Fruit fly (Drosophila melanogaster) whole organism, embryonic: ENCODE data around the gene NijC.

Experiments
- Atf3 ChIP-seq: fragments of 200-800 bp; sonication (Bioruptor generic); optimal IDR thresholded peaks from 3 replicates; lab custom pipeline; 2016; ENCODE audit warnings: missing biosample characterization, missing genetic modification characterization
- CG10431 ChIP-seq: fragments of 200-800 bp; sonication (Bioruptor generic); optimal IDR thresholded peaks from 3 replicates; lab custom pipeline; 2018; ENCODE audit warnings: missing biosample characterization, mild to moderate bottlenecking, missing genetic modification characterization
- CG10462 ChIP-seq: fragments of 200-800 bp; sonication (Bioruptor generic); optimal IDR thresholded peaks from 2 replicates; lab custom pipeline; 2016; ENCODE audit warnings: missing biosample characterization, missing genetic modification characterization
- CG10654 ChIP-seq: fragments of 200-800 bp; sonication (Bioruptor generic); optimal IDR thresholded peaks from 2 replicates; lab custom pipeline; 2016; ENCODE audit warnings: missing biosample characterization, missing genetic modification characterization
- CG11247 ChIP-seq: fragments of 200-800 bp; sonication (Bioruptor generic); IDR thresholded peaks from 2 replicates; pipeline ENCODE4 v1.3.6; 2022; ENCODE audit warnings: missing biosample characterization, missing genetic modification characterization
- CG12659 ChIP-seq: fragments of 200-800 bp; sonication (Bioruptor generic); optimal IDR thresholded peaks from 3 replicates; lab custom pipeline; 2017; ENCODE audit warnings: mild to moderate bottlenecking, missing biosample characterization, missing genetic modification reagents, missing genetic modification characterization
- CG13287 ChIP-seq: fragments of 200-800 bp; sonication (Bioruptor generic); IDR thresholded peaks from 2 replicates; pipeline ENCODE4 v1.3.6; 2022; ENCODE audit warnings: missing biosample characterization, missing genetic modification characterization; ENCODE audit not compliant: partially characterized antibody
- CG15479 ChIP-seq: fragments of 200-800 bp; sonication (Bioruptor generic); optimal IDR thresholded peaks from 3 replicates; lab custom pipeline; 2019; ENCODE audit warnings: missing biosample characterization, mild to moderate bottlenecking, missing genetic modification characterization, moderate library complexity
- CG15601 ChIP-seq: fragments of 200-800 bp; sonication (Bioruptor generic); optimal IDR thresholded peaks from 3 replicates; lab custom pipeline; 2019; ENCODE audit warnings: missing biosample characterization, mild to moderate bottlenecking, missing genetic modification characterization, moderate library complexity
- CG2116 ChIP-seq: fragments of 200-800 bp; sonication (Bioruptor generic); optimal IDR thresholded peaks from 3 replicates; lab custom pipeline; 2018; ENCODE audit warnings: missing biosample characterization, mild to moderate bottlenecking, missing genetic modification characterization
- CG2120 ChIP-seq: fragments of 200-800 bp; sonication (Bioruptor generic); optimal IDR thresholded peaks from 3 replicates; lab custom pipeline; 2016; ENCODE audit warnings: missing biosample characterization, missing genetic modification characterization
- CG2202 ChIP-seq: fragments of 200-800 bp; sonication (Bioruptor generic); optimal IDR thresholded peaks from 2 replicates; lab custom pipeline; 2018; ENCODE audit warnings: missing biosample characterization, mild to moderate bottlenecking, missing genetic modification characterization
- CG30020 ChIP-seq: fragments of 200-800 bp; optimal IDR thresholded peaks from 2 replicates; lab custom pipeline; 2019; ENCODE audit warnings: missing biosample characterization, mild to moderate bottlenecking, missing genetic modification characterization, moderate library complexity
- CG3407 ChIP-seq: fragments of 200-800 bp; sonication (Bioruptor generic); optimal IDR thresholded peaks from 2 replicates; lab custom pipeline; 2018; ENCODE audit warnings: missing biosample characterization, mild to moderate bottlenecking, missing genetic modification characterization
- CG3847 ChIP-seq: fragments of 200-800 bp; sonication (Bioruptor generic); IDR thresholded peaks from 2 replicates; pipeline ENCODE4 v1.3.6; 2022; ENCODE audit warnings: missing biosample characterization, missing genetic modification characterization
- CG42726 ChIP-seq: fragments of 200-800 bp; sonication (Bioruptor generic); IDR thresholded peaks from 2 replicates; pipeline ENCODE4 v1.3.6; 2022; ENCODE audit warnings: missing biosample characterization, missing genetic modification characterization; ENCODE audit not compliant: partially characterized antibody
- CG4424 ChIP-seq: fragments of 200-800 bp; sonication (Bioruptor generic); optimal IDR thresholded peaks from 3 replicates; lab custom pipeline; 2016; ENCODE audit warnings: missing biosample characterization, missing genetic modification characterization
- CG9797 ChIP-seq: fragments of 200-800 bp; sonication (Bioruptor generic); optimal IDR thresholded peaks from 3 replicates; lab custom pipeline; 2018; ENCODE audit warnings: missing biosample characterization, mild to moderate bottlenecking, missing genetic modification characterization
- CoRest ChIP-seq: fragments of 200-800 bp; sonication (Bioruptor generic); optimal IDR thresholded peaks from 3 replicates; lab custom pipeline; 2018; ENCODE audit warnings: missing biosample characterization, mild to moderate bottlenecking, missing genetic modification characterization, moderate library complexity
- Eip74EF ChIP-seq, 2 experiments: fragments of 200-800 bp in 1 of 2; fragments of >200 bp in 1 of 2; sonication (Bioruptor generic) in 1 of 2; optimal IDR thresholded peaks; 2 replicates each; lab custom pipeline; 2017 to 2019; ENCODE audit warnings: missing biosample characterization in 2 of 2, missing genetic modification characterization in 2 of 2, mild to moderate bottlenecking in 1 of 2, moderate library complexity in 1 of 2
- MESR4 ChIP-seq: fragments of 200-800 bp; sonication (Bioruptor generic); optimal IDR thresholded peaks from 2 replicates; lab custom pipeline; 2018; ENCODE audit warnings: missing biosample characterization, mild to moderate bottlenecking, missing genetic modification characterization, moderate library complexity
- Med ChIP-seq: fragments of 200-800 bp; sonication (Bioruptor generic); peaks from one replicate; lab custom pipeline; 2016; ENCODE audit warnings: missing biosample characterization, missing genetic modification characterization, mild to moderate bottlenecking, inconsistent platforms, moderate library complexity
- Pdp1 ChIP-seq, 2 experiments: fragments of 200-800 bp; sonication (Bioruptor generic); optimal IDR thresholded peaks; 3 replicates each; lab custom pipeline; 2016; ENCODE audit warnings: missing biosample characterization in 2 of 2, missing genetic modification characterization in 2 of 2, mild to moderate bottlenecking in 1 of 2, moderate library complexity in 1 of 2
- Rx ChIP-seq: fragments of 200-800 bp; sonication (Bioruptor generic); IDR thresholded peaks from 2 replicates; pipeline ENCODE4 v1.3.6; 2022; ENCODE audit warnings: missing biosample characterization, missing genetic modification characterization
- Trl ChIP-seq, 3 experiments: fragments of >200 bp in 2 of 3; fragments of 200-800 bp in 1 of 3; sonication (Bioruptor generic) in 1 of 3; optimal IDR thresholded peaks; 2 replicates in 1 of 3; 3 replicates in 2 of 3; lab custom pipeline; 2016 to 2017; ENCODE audit warnings: missing biosample characterization in 1 of 3, missing genetic modification characterization in 1 of 3
- chinmo ChIP-seq: fragments of 200-800 bp; sonication (Bioruptor generic); IDR thresholded peaks from 4 replicates; pipeline ENCODE4 v1.3.6; 2022; ENCODE audit warnings: missing biosample characterization, missing genetic modification characterization; ENCODE audit not compliant: partially characterized antibody
- crc ChIP-seq: fragments of 200-800 bp; sonication (Bioruptor generic); optimal IDR thresholded peaks from 2 replicates; lab custom pipeline; 2016; ENCODE audit warnings: missing biosample characterization, missing genetic modification characterization
- cwo ChIP-seq: fragments of 200-800 bp; sonication (Bioruptor generic); optimal IDR thresholded peaks from 3 replicates; lab custom pipeline; 2017; ENCODE audit warnings: missing biosample characterization, missing genetic modification characterization, mild to moderate bottlenecking, moderate library complexity, missing genetic modification reagents
- ewg ChIP-seq: fragments of 200-800 bp; sonication (Bioruptor generic); optimal IDR thresholded peaks from 3 replicates; lab custom pipeline; 2017; ENCODE audit warnings: mild to moderate bottlenecking, missing biosample characterization, missing genetic modification reagents, missing genetic modification characterization
- gro ChIP-seq: fragments of 200-800 bp; sonication (Bioruptor generic); optimal IDR thresholded peaks from 2 replicates; lab custom pipeline; 2016; ENCODE audit warnings: missing biosample characterization, missing genetic modification characterization
- gsb-n ChIP-seq: fragments of 200-800 bp; sonication (Bioruptor generic); optimal IDR thresholded peaks from 3 replicates; lab custom pipeline; 2018; ENCODE audit warnings: missing biosample characterization, mild to moderate bottlenecking, missing genetic modification characterization
- her ChIP-seq: fragments of 200-800 bp; sonication (Bioruptor generic); optimal IDR thresholded peaks from 2 replicates; lab custom pipeline; 2016; ENCODE audit warnings: missing biosample characterization, missing genetic modification characterization
- kay ChIP-seq: fragments of 200-800 bp; sonication (Bioruptor generic); optimal IDR thresholded peaks from 2 replicates; lab custom pipeline; 2016; ENCODE audit warnings: missing biosample characterization, missing genetic modification characterization
- lab ChIP-seq: fragments of 200-800 bp; sonication (Bioruptor generic); optimal IDR thresholded peaks from 3 replicates; lab custom pipeline; 2017; ENCODE audit warnings: missing biosample characterization, missing genetic modification characterization, mild to moderate bottlenecking, moderate library complexity, missing genetic modification reagents
- nerfin-1 ChIP-seq: fragments of 200-800 bp; sonication (Bioruptor generic); optimal IDR thresholded peaks from 3 replicates; lab custom pipeline; 2019; ENCODE audit warnings: missing biosample characterization, mild to moderate bottlenecking, missing genetic modification characterization, moderate library complexity
- nerfin-2 ChIP-seq: fragments of 200-800 bp; sonication (Bioruptor generic); IDR thresholded peaks from 2 replicates; pipeline ENCODE4 v1.3.6; 2022; ENCODE audit warnings: missing biosample characterization, missing genetic modification characterization; ENCODE audit not compliant: partially characterized antibody
- phol ChIP-seq: fragments of 200-800 bp; sonication (Bioruptor generic); optimal IDR thresholded peaks from 3 replicates; lab custom pipeline; 2018; ENCODE audit warnings: missing biosample characterization, mild to moderate bottlenecking, missing genetic modification characterization, moderate library complexity
- sens ChIP-seq: fragments of 200-800 bp; sonication (Bioruptor generic); peaks from one replicate; lab custom pipeline; 2016; ENCODE audit warnings: missing biosample characterization, missing genetic modification characterization
- sug ChIP-seq: fragments of 200-800 bp; optimal IDR thresholded peaks from 2 replicates; lab custom pipeline; 2019; ENCODE audit warnings: missing biosample characterization, mild to moderate bottlenecking, missing genetic modification characterization, moderate library complexity
- trem ChIP-seq: fragments of 200-800 bp; optimal IDR thresholded peaks from 3 replicates; lab custom pipeline; 2019; ENCODE audit warnings: missing biosample characterization, mild to moderate bottlenecking, missing genetic modification characterization, moderate library complexity
- unc-4 ChIP-seq: fragments of 200-800 bp; sonication (Bioruptor generic); IDR thresholded peaks from 2 replicates; pipeline ENCODE4 v1.3.6; 2022; ENCODE audit warnings: missing biosample characterization, missing genetic modification characterization; ENCODE audit not compliant: partially characterized antibody
- wek ChIP-seq: fragments of 200-800 bp; sonication (Bioruptor generic); optimal IDR thresholded peaks from 3 replicates; lab custom pipeline; 2018; ENCODE audit warnings: missing biosample characterization, mild to moderate bottlenecking, missing genetic modification characterization, moderate library complexity

NijC gene

DNA sequence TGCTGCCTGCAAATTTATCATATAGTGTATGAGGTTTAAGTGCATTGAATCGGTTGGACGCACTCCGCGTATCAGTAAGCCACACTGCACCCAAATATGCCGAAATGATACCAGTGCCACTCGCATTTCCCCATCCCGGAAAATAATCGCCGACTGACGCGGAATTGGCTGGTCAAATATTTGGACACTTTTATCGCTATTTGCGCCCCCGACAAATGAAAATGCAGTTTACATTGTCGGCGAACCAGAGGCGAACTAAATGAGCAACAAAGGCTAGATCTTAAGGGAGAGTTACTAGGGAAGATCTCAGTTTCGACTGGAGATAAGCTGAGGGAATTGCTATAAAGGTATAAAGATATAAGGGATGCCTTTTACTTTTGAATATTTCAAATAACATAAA lies 6.8 kb upstream of the NijC start:
- no peak for TF ChIP-seq CG2120 (GFP tag; lab: Kevin White, UChicago)
- TF ChIP-seq Eip74EF (GFP tag; optimal IDR thresholded peaks at IDR 0.05; lab: Kevin White, UChicago): peak in 1 of 2 experiments; percentile 41
- TF ChIP-seq CG10654 (GFP tag; lab: Kevin White, UChicago): no peak
- no peak for TF ChIP-seq CG4424 (GFP tag; lab: Kevin White, UChicago)
- TF ChIP-seq CG11247 (GFP tag; lab: Robert Waterston, UW): no peak
- peak; percentile 64 for TF ChIP-seq sens
- TF ChIP-seq lab (GFP tag; lab: Kevin White, UChicago): no peak

DNA sequence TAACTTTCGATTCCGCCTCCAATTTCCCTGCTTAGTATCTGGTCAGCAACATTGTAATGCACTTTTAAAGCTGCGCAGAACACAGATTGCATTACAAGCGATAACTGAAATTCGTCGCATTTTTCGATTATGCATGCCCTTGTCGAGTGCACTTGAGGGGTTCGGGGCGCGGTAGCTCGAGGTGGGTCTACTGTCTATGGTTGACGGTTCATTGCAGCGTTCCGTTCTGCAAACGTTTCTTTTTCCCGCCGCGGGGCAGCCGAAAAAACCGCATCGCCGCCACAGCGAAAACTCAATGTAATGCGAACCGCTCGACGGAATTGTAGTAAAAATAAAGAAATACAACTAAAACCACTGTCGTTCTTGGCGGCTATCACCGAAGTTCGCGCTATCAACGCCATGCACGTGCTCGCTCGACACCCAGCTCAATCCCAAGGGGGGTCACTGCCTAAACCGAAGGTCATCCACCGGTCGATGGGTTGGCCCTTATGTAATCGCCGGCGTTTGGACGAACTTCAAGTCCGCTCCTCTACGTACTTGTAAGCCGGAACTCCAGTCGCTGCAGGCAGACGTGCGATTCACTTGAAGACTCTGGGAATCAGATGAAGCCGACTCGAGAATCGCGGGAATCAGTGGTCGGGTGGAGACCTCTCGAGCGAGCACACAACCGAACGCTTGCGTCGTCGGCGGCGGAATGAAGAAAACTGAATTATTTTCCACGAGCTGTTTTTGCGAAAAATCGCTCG lies 6.1 kb upstream of the NijC start, which contains the start of gene kar:
kar (minus strand) TSS at position 696 of the 746 bp plus-strand sequence.
- TF ChIP-seq CG3407 (GFP tag; lab: Kevin White, UChicago) (no peak), sug (peak; percentile 14), gro (GFP tag; lab: Kevin White, UChicago) (no peak), Med (GFP tag; lab: Kevin White, UChicago) (peak; percentile 28), CG10462 (no peak), Pdp1 (GFP tag; optimal IDR thresholded peaks at IDR 0.05; lab: Kevin White, UChicago) (peak in 1 of 2 experiments; percentile 70), CG2202 (tag; lab: Kevin White, UChicago) (no peak), chinmo (GFP tag; lab: Robert Waterston, UW) (0 out of 4 replicates have a peak, but pooled peaks have one; percentile 31), wek (no peak), unc-4 (GFP tag; lab: Robert Waterston, UW) (no peak), cwo (GFP tag; lab: Kevin White, UChicago) (peak; percentile 53), CG15479 (GFP tag; lab: Kevin White, UChicago) (no peak), CG3847 (GFP tag; lab: Robert Waterston, UW) (no peak), nerfin-1 (tag; lab: Kevin White, UChicago) (no peak), Trl (optimal IDR thresholded peaks at IDR 0.05; lab: Kevin White, UChicago) (no peak), Trl (GFP tag; optimal IDR thresholded peaks at IDR 0.05; lab: Kevin White, UChicago) (no peak)

DNA sequence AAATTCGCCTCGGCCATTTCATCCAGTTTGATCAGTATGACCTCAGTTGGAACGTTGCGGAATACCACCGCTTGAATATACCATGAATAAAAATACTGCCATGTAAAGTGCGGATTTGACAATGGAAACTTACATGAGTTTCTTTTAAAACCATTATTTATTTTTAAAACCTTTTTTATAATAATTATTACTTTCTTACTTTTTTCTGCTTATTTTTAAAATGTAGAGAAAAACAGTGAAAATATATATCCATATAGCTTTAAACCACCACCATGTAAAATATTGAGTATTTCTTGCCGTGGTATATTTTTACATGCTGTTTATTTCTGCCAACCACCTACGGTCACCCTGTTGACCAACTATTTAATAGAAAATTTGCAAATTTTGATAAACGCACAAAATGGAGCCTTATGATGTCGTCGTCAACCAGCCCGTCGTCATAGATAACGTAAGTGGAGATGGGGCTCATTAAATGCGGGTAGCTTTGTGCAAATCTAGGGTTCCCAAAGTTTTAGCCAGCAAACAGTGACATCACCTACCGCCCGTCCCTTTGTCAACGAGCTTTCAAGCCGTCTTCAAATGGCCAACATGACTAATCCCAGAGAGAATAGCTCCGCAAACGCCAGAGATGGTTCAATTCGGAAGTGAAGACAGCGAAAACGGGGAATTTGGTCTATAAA lies 3.4 kb upstream of the NijC start, which contains the start of gene Arp1:
Arp1 (plus strand) TSS at position 322 of the 680 bp plus-strand sequence.
- TF ChIP-seq CG9797 (GFP tag; lab: Kevin White, UChicago) (peak; percentile 78), phol (tag; lab: Kevin White, UChicago) (peak; percentile 44), MESR4 (GFP tag; lab: Kevin White, UChicago) (peak; percentile 89), crc (GFP tag; lab: Kevin White, UChicago) (no peak), CG10431 (GFP tag; lab: Kevin White, UChicago) (peak; percentile 52), CG30020 (tag; lab: Kevin White, UChicago) (peak; percentile 28), ewg (GFP tag; lab: Kevin White, UChicago) (no peak), CG15601 (tag; lab: Kevin White, UChicago) (peak; percentile 59), CG42726 (GFP tag; lab: Robert Waterston, UW) (0 out of 2 replicates have a peak, but pooled peaks have one; percentile 5), CoRest (tag; lab: Kevin White, UChicago) (peak; percentile 14), Rx (GFP tag; lab: Robert Waterston, UW) (no peak), CG10462 (no peak), CG13287 (peak; percentile 23; the same call in 1 of the 2 replicates), CG2116 (GFP tag; lab: Kevin White, UChicago) (peak; percentile 7), nerfin-2 (GFP tag; lab: Robert Waterston, UW) (no peak), CG12659 (GFP tag; lab: Kevin White, UChicago) (peak; percentile 68), Atf3 (GFP tag; lab: Kevin White, UChicago) (peak; percentile 50), kay (GFP tag; lab: Kevin White, UChicago) (peak; percentile 9), trem (tag; lab: Kevin White, UChicago) (peak; percentile 50), gsb-n (tag; lab: Kevin White, UChicago) (peak; percentile 13), unc-4 (GFP tag; lab: Robert Waterston, UW) (0 out of 2 replicates have a peak, but pooled peaks have one; percentile 19), her (no peak), Med (GFP tag; lab: Kevin White, UChicago) (peak; percentile 8)
